Fruit fly (Drosophila melanogaster) whole organism: Measurements from ENCODE around the gene CG7728.

Experiments used
- CG8478 ChIP-seq: fragments of >200 bp; optimal IDR thresholded peaks from 2 replicates; lab custom pipeline; 2018; ENCODE audit warnings: inconsistent platforms
- Dll ChIP-seq: fragments of >200 bp; optimal IDR thresholded peaks from 2 replicates; lab custom pipeline; 2017
- EcR ChIP-seq, 2 experiments: fragments of >200 bp; optimal IDR thresholded peaks; 2 replicates each; lab custom pipeline; 2017; ENCODE audit warnings: missing biosample characterization in 2 of 2, missing genetic modification characterization in 2 of 2, missing genetic modification reagents in 2 of 2
- psq ChIP-seq: fragments of >200 bp; optimal IDR thresholded peaks from 2 replicates; lab custom pipeline; 2017
- usp ChIP-seq: fragments of >200 bp; optimal IDR thresholded peaks from 2 replicates; lab custom pipeline; 2017; ENCODE audit warnings: missing biosample characterization, missing genetic modification characterization, mixed read lengths

DNA sequence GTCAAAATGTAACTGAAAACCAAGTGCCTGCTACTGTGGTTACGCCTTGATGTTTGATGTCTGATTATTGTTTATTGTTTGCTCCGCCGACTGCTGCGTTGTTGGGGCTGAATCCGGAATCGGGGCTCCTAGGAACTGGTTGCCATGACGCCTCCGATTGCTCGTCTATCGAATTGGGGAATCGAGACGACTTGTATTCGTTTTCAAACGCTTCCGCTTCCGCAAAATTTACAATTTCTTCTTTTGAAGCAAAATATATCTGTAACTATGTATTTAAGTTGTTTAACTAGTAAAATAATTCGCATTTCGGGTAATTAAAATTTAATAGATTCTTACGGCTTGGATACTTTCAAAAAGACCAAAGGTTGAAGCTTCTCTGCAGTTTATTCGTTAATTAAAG lies 6.4 kb downstream of the CG7728 start, which contains the start of gene CG6652:
- TF ChIP-seq CG8478 (no peak), Dll (no peak), psq (lab: Kevin White, UChicago) (no peak), EcR (GFP tag; optimal IDR thresholded peaks at IDR 0.05; lab: Kevin White, UChicago) (no peak), usp (no peak)
